Fruit fly (Drosophila melanogaster): ENCODE results near the gene CG14431.

DNA sequence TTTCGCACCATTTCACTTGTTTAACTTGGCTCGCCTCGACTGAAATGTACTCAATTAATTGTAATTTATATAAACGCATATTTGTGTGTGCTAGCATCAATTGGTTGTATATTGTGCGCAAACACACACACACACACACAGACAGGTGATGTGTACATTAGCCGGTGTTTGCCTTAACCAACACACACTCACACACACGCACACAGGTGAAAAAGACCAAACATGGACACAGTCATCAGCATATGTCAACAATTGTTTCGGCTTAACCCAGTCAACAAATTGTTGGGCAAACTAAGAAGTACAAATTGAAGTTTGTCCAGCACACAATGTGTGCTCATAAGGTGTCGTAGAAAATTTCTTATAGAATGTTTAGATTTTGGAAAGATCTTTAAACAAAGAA, 29.3 kb downstream of the CG14431 start:
- no peak for TF ChIP-seq Abd-B (GFP tag; optimal IDR thresholded peaks at IDR 0.05)
- TF ChIP-seq Dfd (GFP tag; optimal IDR thresholded peaks at IDR 0.05), result no peak
